Worm (Caenorhabditis elegans) whole organism, late embryonic: Measurements from ENCODE around the gene his-1.

Experiments used
- C38D4.7 ChIP-seq: fragments of 200-800 bp; sonication (Bioruptor generic); optimal IDR thresholded peaks from 2 replicates; lab custom pipeline; 2018; ENCODE audit warnings: mild to moderate bottlenecking, missing genetic modification characterization, moderate library complexity, missing compliant biosample characterization
- F13H6.1 ChIP-seq: sonication (generic microtip); optimal IDR thresholded peaks from 2 replicates; lab custom pipeline; 2016; ENCODE audit warnings: missing genetic modification characterization, missing compliant biosample characterization
- K02D7.2 ChIP-seq: sonication (generic microtip); optimal IDR thresholded peaks from 2 replicates; lab custom pipeline; 2017; ENCODE audit warnings: mild to moderate bottlenecking, missing genetic modification characterization, missing compliant biosample characterization
- K09A11.1 ChIP-seq: sonication (generic microtip); optimal IDR thresholded peaks from 2 replicates; lab custom pipeline; 2017; ENCODE audit warnings: antibody characterized with exemption, mild to moderate bottlenecking, missing genetic modification characterization, missing compliant biosample characterization; ENCODE audit not compliant: insufficient read depth
- ama-1 ChIP-seq: fragments of 150-350 bp; optimal IDR thresholded peaks from 2 replicates; lab custom pipeline; 2014
- ceh-14 ChIP-seq: sonication (generic microtip); optimal IDR thresholded peaks from 2 replicates; lab custom pipeline; 2016; ENCODE audit warnings: missing genotype, missing genetic modification characterization, missing compliant biosample characterization
- ceh-18 ChIP-seq: sonication (generic microtip); optimal IDR thresholded peaks from 2 replicates; lab custom pipeline; 2016; ENCODE audit warnings: missing genetic modification characterization, missing compliant biosample characterization
- ceh-19 ChIP-seq: fragments of 200-800 bp; sonication (Bioruptor generic); optimal IDR thresholded peaks from 2 replicates; lab custom pipeline; 2018; ENCODE audit warnings: mild to moderate bottlenecking, missing genetic modification characterization, missing compliant biosample characterization
- ceh-30 ChIP-seq: fragments of 150-350 bp; optimal IDR thresholded peaks from 2 replicates; lab custom pipeline; 2014; ENCODE audit warnings: missing biosample characterization, missing genetic modification characterization
- ceh-31 ChIP-seq: sonication (generic microtip); optimal IDR thresholded peaks from 2 replicates; lab custom pipeline; 2016; ENCODE audit warnings: missing genetic modification characterization, missing compliant biosample characterization
- ceh-45 ChIP-seq: fragments of 200-800 bp; sonication (Bioruptor generic); IDR thresholded peaks from 2 replicates; pipeline ENCODE4 v1.3.6; 2022; ENCODE audit warnings: missing genetic modification reagents, missing genetic modification characterization, missing compliant biosample characterization
- ceh-48 ChIP-seq: sonication (generic microtip); optimal IDR thresholded peaks from 2 replicates; lab custom pipeline; 2016; ENCODE audit warnings: missing genetic modification characterization, inconsistent platforms, missing compliant biosample characterization
- ceh-6 ChIP-seq: fragments of 200-800 bp; sonication (Bioruptor generic); optimal IDR thresholded peaks from 2 replicates; lab custom pipeline; 2018; ENCODE audit warnings: mild to moderate bottlenecking, missing genetic modification characterization, missing compliant biosample characterization
- dmd-4 ChIP-seq: sonication (generic microtip); optimal IDR thresholded peaks from 2 replicates; lab custom pipeline; 2016; ENCODE audit warnings: borderline replicate concordance, missing genetic modification characterization, missing compliant biosample characterization
- elt-2 ChIP-seq: sonication (generic microtip); optimal IDR thresholded peaks from 2 replicates; lab custom pipeline; 2016; ENCODE audit warnings: missing genetic modification reagents, missing genetic modification characterization, missing compliant biosample characterization
- ets-4 ChIP-seq: sonication (generic microtip); optimal IDR thresholded peaks from 2 replicates; lab custom pipeline; 2016; ENCODE audit warnings: missing genetic modification characterization, missing compliant biosample characterization
- fkh-10 ChIP-seq: fragments of 150-350 bp; optimal IDR thresholded peaks from 2 replicates; lab custom pipeline; 2014; ENCODE audit warnings: missing biosample characterization, missing genetic modification reagents, missing genetic modification characterization
- gmeb-2 ChIP-seq: sonication (generic microtip); optimal IDR thresholded peaks from 2 replicates; lab custom pipeline; 2016; ENCODE audit warnings: missing genetic modification characterization, inconsistent platforms, missing compliant biosample characterization
- hlh-13 ChIP-seq: fragments of 200-800 bp; sonication (Bioruptor generic); optimal IDR thresholded peaks from 2 replicates; lab custom pipeline; 2018; ENCODE audit warnings: mild to moderate bottlenecking, missing genetic modification characterization, missing compliant biosample characterization
- hlh-30 ChIP-seq: sonication (generic microtip); optimal IDR thresholded peaks from 2 replicates; lab custom pipeline; 2017; ENCODE audit warnings: antibody characterized with exemption, missing genetic modification characterization, missing compliant biosample characterization; ENCODE audit not compliant: insufficient read depth
- hlh-6 ChIP-seq: sonication (generic microtip); optimal IDR thresholded peaks from 2 replicates; lab custom pipeline; 2016; ENCODE audit warnings: missing genotype, missing genetic modification characterization, missing compliant biosample characterization
- hlh-8 ChIP-seq: sonication (generic microtip); optimal IDR thresholded peaks from 2 replicates; lab custom pipeline; 2016; ENCODE audit warnings: missing genotype, missing genetic modification characterization, missing compliant biosample characterization
- lim-6 ChIP-seq: sonication (generic microtip); optimal IDR thresholded peaks from 2 replicates; lab custom pipeline; 2016; ENCODE audit warnings: missing genetic modification characterization, missing compliant biosample characterization
- madf-2 ChIP-seq: sonication (generic microtip); optimal IDR thresholded peaks from 2 replicates; lab custom pipeline; 2017; ENCODE audit warnings: missing genetic modification characterization, missing compliant biosample characterization
- nfya-1 ChIP-seq: sonication (generic microtip); optimal IDR thresholded peaks from 2 replicates; lab custom pipeline; 2017; ENCODE audit warnings: missing genetic modification characterization, mild to moderate bottlenecking, missing compliant biosample characterization, antibody characterized with exemption, moderate library complexity
- odd-2 ChIP-seq: sonication (generic microtip); optimal IDR thresholded peaks from 2 replicates; lab custom pipeline; 2017; ENCODE audit warnings: antibody characterized with exemption, mild to moderate bottlenecking, missing genetic modification characterization, missing compliant biosample characterization
- pag-3 ChIP-seq: sonication (generic microtip); optimal IDR thresholded peaks from 2 replicates; lab custom pipeline; 2016; ENCODE audit warnings: missing compliant biosample characterization, missing genetic modification characterization, borderline replicate concordance
- pax-1 ChIP-seq: fragments of 150-350 bp; optimal IDR thresholded peaks from 2 replicates; lab custom pipeline; 2014; ENCODE audit warnings: missing biosample characterization, missing genetic modification characterization
- pha-2 ChIP-seq: sonication (generic microtip); optimal IDR thresholded peaks from 2 replicates; lab custom pipeline; 2017; ENCODE audit warnings: mild to moderate bottlenecking, missing genetic modification characterization, missing compliant biosample characterization
- pros-1 ChIP-seq: fragments of 150-350 bp; optimal IDR thresholded peaks from 2 replicates; lab custom pipeline; 2014; ENCODE audit warnings: missing biosample characterization, missing genetic modification reagents, missing genetic modification characterization
- sdc-2 ChIP-seq: sonication (generic microtip); optimal IDR thresholded peaks from 2 replicates; lab custom pipeline; 2016; ENCODE audit warnings: missing genotype, missing genetic modification characterization, missing compliant biosample characterization
- syd-9 ChIP-seq: sonication (generic microtip); optimal IDR thresholded peaks from 2 replicates; lab custom pipeline; 2016; ENCODE audit warnings: mild to moderate bottlenecking, missing genetic modification characterization, moderate library complexity, missing compliant biosample characterization
- unc-3 ChIP-seq, 2 experiments: fragments of 200-800 bp in 1 of 2; sonication (Bioruptor generic) in 1 of 2; sonication (generic microtip) in 1 of 2; conservative IDR thresholded peaks in 1 of 2; optimal IDR thresholded peaks in 1 of 2; 2 replicates each; pipeline versions ENCODE4 v1.3.6 to Lab custom; 2016 to 2022; ENCODE audit warnings: missing compliant biosample characterization in 2 of 2, missing genetic modification characterization in 2 of 2, missing genetic modification reagents in 1 of 2
- unc-86 ChIP-seq: sonication (generic microtip); optimal IDR thresholded peaks from 2 replicates; lab custom pipeline; 2016; ENCODE audit warnings: missing genetic modification characterization, missing compliant biosample characterization
- ztf-16 ChIP-seq: sonication (generic microtip); optimal IDR thresholded peaks from 2 replicates; lab custom pipeline; 2017; ENCODE audit warnings: missing genetic modification characterization, missing compliant biosample characterization

Gene his-1

ce11 chrV:16057010-16057463 lies 14.7 kb downstream of the his-1 start, which contains the start of gene F14H3.5:
F14H3.5 (minus strand) TSS chrV:16057060.
- no peak for TF ChIP-seq ceh-31 (tag; lab: Kevin White, UChicago)
- no peak for TF ChIP-seq hlh-13 (GFP tag; lab: Kevin White, UChicago)
- no peak for TF ChIP-seq lim-6 (tag; lab: Kevin White, UChicago)
- TF ChIP-seq ama-1 = no peak
- TF ChIP-seq K02D7.2 (tag; lab: Kevin White, UChicago) = no peak
- no peak for TF ChIP-seq ceh-14 (tag; lab: Kevin White, UChicago)
- no peak for TF ChIP-seq unc-3 (GFP tag; conservative IDR thresholded peaks at IDR 0.05; lab: Robert Waterston, UW)
- TF ChIP-seq unc-3 (tag; optimal IDR thresholded peaks at IDR 0.05; lab: Kevin White, UChicago) = no peak
- no peak for TF ChIP-seq fkh-10 (GFP tag; lab: Kevin White, UChicago)
- no peak for TF ChIP-seq ceh-45 (GFP tag; lab: Robert Waterston, UW)
- TF ChIP-seq gmeb-2 (tag; lab: Kevin White, UChicago) = no peak
- no peak for TF ChIP-seq pha-2
- no peak for TF ChIP-seq syd-9
- no peak for TF ChIP-seq madf-2 (tag; lab: Kevin White, UChicago)
- TF ChIP-seq sdc-2 (tag; lab: Kevin White, UChicago) = no peak
- no peak for TF ChIP-seq ceh-48
- TF ChIP-seq ceh-18 = no peak
- no peak for TF ChIP-seq pax-1 (tag; lab: Kevin White, UChicago)
- no peak for TF ChIP-seq hlh-30
- TF ChIP-seq hlh-8 (tag; lab: Kevin White, UChicago) = no peak
- no peak for TF ChIP-seq pag-3 (tag; lab: Kevin White, UChicago)

DNA sequence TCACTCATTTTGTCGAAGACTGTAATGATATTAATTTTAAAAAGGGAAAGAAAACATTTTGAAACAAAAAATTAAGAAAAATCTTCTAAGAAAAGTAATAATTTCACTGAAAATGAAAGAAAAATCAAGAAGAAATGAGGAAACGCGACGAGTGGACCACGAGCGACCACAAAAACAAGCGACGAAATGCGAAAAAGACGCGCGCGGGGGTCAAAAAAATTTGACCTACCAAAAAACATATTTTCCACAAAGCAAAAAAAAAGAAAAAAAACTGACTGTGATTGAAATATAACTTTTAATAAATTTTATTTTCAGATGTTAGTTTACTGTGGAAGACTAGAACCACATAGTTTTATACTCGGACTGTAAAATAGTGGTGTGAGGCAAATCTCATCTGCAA lies 16.6 kb downstream of the his-1 start, which contains the start of gene F14H3.6:
Gene F14H3.6, minus strand, starts transcription at position 22 of the 400 bp plus-strand sequence.
- TF ChIP-seq ets-4 (tag; lab: Kevin White, UChicago) (no peak), K09A11.1 (tag; lab: Kevin White, UChicago) (no peak), dmd-4 (tag; lab: Kevin White, UChicago) (no peak), hlh-6 (no peak), nfya-1 (tag; lab: Kevin White, UChicago) (no peak), fkh-10 (GFP tag; lab: Kevin White, UChicago) (no peak), ceh-30 (no peak), pros-1 (tag; lab: Kevin White, UChicago) (no peak)

DNA sequence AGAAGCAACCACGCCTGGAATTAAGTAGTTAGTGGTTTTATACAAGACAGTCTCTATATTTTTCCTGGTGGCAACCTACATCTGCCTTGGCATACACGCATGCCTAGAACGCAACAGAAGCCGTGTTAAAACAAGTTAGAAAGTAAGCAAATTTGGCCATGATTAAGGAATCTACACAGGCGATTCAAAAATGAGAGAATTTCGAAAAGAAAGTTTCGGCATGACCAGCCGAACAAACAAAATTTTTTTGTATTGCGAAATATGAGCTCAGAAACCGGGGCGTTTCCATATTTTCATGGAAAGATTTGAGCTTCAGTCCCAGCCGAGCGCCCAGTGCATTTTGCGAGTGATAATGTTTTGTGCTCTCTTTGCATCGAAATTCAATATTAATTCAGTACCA lies 17.8 kb downstream of the his-1 start, which contains the start of gene F14H3.15:
Gene F14H3.15, minus strand, starts transcription at position 101 of the 400 bp plus-strand sequence.
- no peak for TF ChIP-seq K09A11.1 (tag; lab: Kevin White, UChicago)
- no peak for TF ChIP-seq C38D4.7 (GFP tag; lab: Kevin White, UChicago)
- TF ChIP-seq ceh-31 (tag; lab: Kevin White, UChicago) = no peak
- no peak for TF ChIP-seq unc-86
- TF ChIP-seq ceh-14 (tag; lab: Kevin White, UChicago) = no peak
- TF ChIP-seq elt-2 (tag; lab: Kevin White, UChicago) = no peak
- no peak for TF ChIP-seq hlh-13 (GFP tag; lab: Kevin White, UChicago)
- no peak for TF ChIP-seq ceh-19 (GFP tag; lab: Kevin White, UChicago)
- no peak for TF ChIP-seq F13H6.1 (tag; lab: Kevin White, UChicago)

DNA sequence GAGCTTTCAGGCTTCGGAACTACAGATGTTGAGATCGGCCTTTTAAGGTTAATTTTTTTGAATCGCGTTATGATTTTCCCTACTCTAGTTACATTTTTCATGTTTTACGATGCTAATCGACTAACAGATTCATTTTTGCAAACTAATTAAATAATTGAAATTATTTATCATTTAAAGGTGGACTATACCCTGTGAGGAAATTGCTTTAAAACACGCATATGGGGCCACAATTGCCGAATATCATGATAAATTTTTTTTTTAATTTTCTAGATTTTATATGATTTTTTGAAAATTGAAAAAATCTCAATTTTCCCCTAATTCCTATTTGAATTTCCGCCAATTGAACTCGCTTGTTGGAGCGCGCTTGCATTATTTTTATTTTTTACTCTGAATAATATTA lies 19.7 kb downstream of the his-1 start, which contains the start of gene fbxa-100:
Gene fbxa-100, minus strand, starts transcription at position 101 of the 400 bp plus-strand sequence.
- no peak for TF ChIP-seq hlh-6
- TF ChIP-seq elt-2 (tag; lab: Kevin White, UChicago) = no peak
- no peak for TF ChIP-seq unc-3 (GFP tag; conservative IDR thresholded peaks at IDR 0.05; lab: Robert Waterston, UW)
- TF ChIP-seq unc-3 (tag; optimal IDR thresholded peaks at IDR 0.05; lab: Kevin White, UChicago) = no peak
- no peak for TF ChIP-seq odd-2
- TF ChIP-seq ztf-16 = no peak
- no peak for TF ChIP-seq ceh-6 (GFP tag; lab: Kevin White, UChicago)
- TF ChIP-seq, all 69 proteins: peak for 0
